Fruit fly (Drosophila melanogaster) whole organism, prepupa: Measurements from ENCODE around the gene CG1463.
A peak's percentile ranks its signal among the peaks of the same experiment; 100 is the strongest.

ENCODE experiments used
- Blimp-1 ChIP-seq: fragments of 200-800 bp; sonication (Bioruptor generic); optimal IDR thresholded peaks from 3 replicates; lab custom pipeline; 2017; ENCODE audit warnings: missing biosample characterization, missing genetic modification characterization, mild to moderate bottlenecking, moderate library complexity, missing genetic modification reagents
- CG10631 ChIP-seq: fragments of 200-800 bp; sonication (Bioruptor generic); optimal IDR thresholded peaks from 2 replicates; lab custom pipeline; 2016; ENCODE audit warnings: missing biosample characterization, missing genetic modification characterization
- CG11294 ChIP-seq: fragments of 200-800 bp; sonication (Bioruptor generic); IDR thresholded peaks from 2 replicates; pipeline ENCODE4 v1.3.6; 2022; ENCODE audit warnings: missing biosample characterization, missing genetic modification characterization
- CG11762 ChIP-seq: fragments of 200-800 bp; sonication (Bioruptor generic); optimal IDR thresholded peaks from 3 replicates; lab custom pipeline; 2016; ENCODE audit warnings: missing biosample characterization, missing genetic modification characterization; ENCODE audit not compliant: insufficient read depth
- CG11902 ChIP-seq: fragments of 200-800 bp; sonication (Bioruptor generic); optimal IDR thresholded peaks from 3 replicates; lab custom pipeline; 2016; ENCODE audit warnings: missing biosample characterization, missing genetic modification characterization
- CG15336 ChIP-seq: fragments of 200-800 bp; sonication (Bioruptor generic); IDR thresholded peaks from 2 replicates; pipeline ENCODE4 v1.3.6; 2022; ENCODE audit warnings: missing biosample characterization, missing genetic modification characterization
- CG16779 ChIP-seq: fragments of 200-800 bp; sonication (Bioruptor generic); optimal IDR thresholded peaks from 3 replicates; lab custom pipeline; 2017; ENCODE audit warnings: missing biosample characterization, mild to moderate bottlenecking, missing genetic modification characterization
- CG32006 ChIP-seq: fragments of 200-800 bp; sonication (Bioruptor generic); optimal IDR thresholded peaks from 3 replicates; lab custom pipeline; 2017; ENCODE audit warnings: missing biosample characterization, mild to moderate bottlenecking, missing genetic modification characterization
- CG34406 ChIP-seq: fragments of 200-800 bp; sonication (Bioruptor generic); optimal IDR thresholded peaks from 3 replicates; lab custom pipeline; 2016; ENCODE audit warnings: missing biosample characterization, missing genetic modification characterization
- CG3919 ChIP-seq: fragments of 200-800 bp; sonication (Bioruptor generic); optimal IDR thresholded peaks from 3 replicates; lab custom pipeline; 2016; ENCODE audit warnings: missing biosample characterization, missing genetic modification characterization
- CG4318 ChIP-seq: fragments of 200-800 bp; sonication (Bioruptor generic); optimal IDR thresholded peaks from 3 replicates; lab custom pipeline; 2017; ENCODE audit warnings: missing biosample characterization, mild to moderate bottlenecking, missing genetic modification characterization
- CG6163 ChIP-seq: fragments of 200-800 bp; sonication (Bioruptor generic); IDR thresholded peaks from 3 replicates; pipeline ENCODE4 v1.3.6; 2022; ENCODE audit warnings: missing biosample characterization, missing genetic modification characterization
- CG6792 ChIP-seq: fragments of 200-800 bp; sonication (Bioruptor generic); optimal IDR thresholded peaks from 3 replicates; lab custom pipeline; 2016; ENCODE audit warnings: missing biosample characterization, missing genetic modification characterization
- CG6808 ChIP-seq: fragments of 200-800 bp; sonication (Bioruptor generic); optimal IDR thresholded peaks from 3 replicates; lab custom pipeline; 2017; ENCODE audit warnings: missing biosample characterization, missing genetic modification characterization, mild to moderate bottlenecking, moderate library complexity, missing genetic modification reagents
- CG6854 ChIP-seq: fragments of 200-800 bp; sonication (Bioruptor generic); optimal IDR thresholded peaks from 2 replicates; lab custom pipeline; 2017; ENCODE audit warnings: missing biosample characterization, mild to moderate bottlenecking, missing genetic modification characterization
- CG8119 ChIP-seq: fragments of 200-800 bp; sonication (Bioruptor generic); IDR thresholded peaks from 3 replicates; pipeline ENCODE4 v1.3.6; 2022; ENCODE audit warnings: missing biosample characterization, missing genetic modification characterization
- CG8632 ChIP-seq: fragments of 200-800 bp; sonication (Bioruptor generic); optimal IDR thresholded peaks from 3 replicates; lab custom pipeline; 2016; ENCODE audit warnings: missing biosample characterization, missing genetic modification characterization
- CG9139 ChIP-seq: fragments of 200-800 bp; sonication (Bioruptor generic); optimal IDR thresholded peaks from 3 replicates; lab custom pipeline; 2017; ENCODE audit warnings: missing biosample characterization, mild to moderate bottlenecking, missing genetic modification characterization
- Ets21C ChIP-seq: fragments of 200-800 bp; sonication (Bioruptor generic); optimal IDR thresholded peaks from 3 replicates; lab custom pipeline; 2016; ENCODE audit warnings: missing biosample characterization, missing genetic modification characterization
- Hr38 ChIP-seq: sonication (Bioruptor generic); optimal IDR thresholded peaks from 2 replicates; lab custom pipeline; 2016; ENCODE audit warnings: missing biosample characterization, missing genetic modification characterization
- Hr4 ChIP-seq: fragments of 200-800 bp; sonication (Bioruptor generic); optimal IDR thresholded peaks from 3 replicates; lab custom pipeline; 2016; ENCODE audit warnings: missing biosample characterization, missing genetic modification characterization
- Lpt ChIP-seq: fragments of 200-800 bp; sonication (Bioruptor generic); optimal IDR thresholded peaks from 3 replicates; lab custom pipeline; 2016; ENCODE audit warnings: missing biosample characterization, missing genetic modification characterization
- OdsH ChIP-seq: fragments of 200-800 bp; sonication (Bioruptor generic); optimal IDR thresholded peaks from 3 replicates; lab custom pipeline; 2016; ENCODE audit warnings: missing biosample characterization, missing genetic modification characterization
- Sox102F ChIP-seq: fragments of 200-800 bp; sonication (Bioruptor generic); optimal IDR thresholded peaks from 2 replicates; lab custom pipeline; 2016; ENCODE audit warnings: missing biosample characterization, mild to moderate bottlenecking, missing genetic modification characterization
- Sox14 ChIP-seq: fragments of 200-800 bp; sonication (Bioruptor generic); optimal IDR thresholded peaks from 3 replicates; lab custom pipeline; 2016; ENCODE audit warnings: missing biosample characterization, missing genetic modification characterization
- Sox15 ChIP-seq: fragments of 200-800 bp; sonication (Bioruptor generic); optimal IDR thresholded peaks from 3 replicates; lab custom pipeline; 2016; ENCODE audit warnings: missing biosample characterization, missing genetic modification characterization
- achi ChIP-seq: fragments of 200-800 bp; sonication (Bioruptor generic); optimal IDR thresholded peaks from 3 replicates; lab custom pipeline; 2016; ENCODE audit warnings: missing biosample characterization, missing genetic modification characterization
- fd59A ChIP-seq: fragments of 200-800 bp; sonication (Bioruptor generic); optimal IDR thresholded peaks from 2 replicates; lab custom pipeline; 2017; ENCODE audit warnings: missing biosample characterization, mild to moderate bottlenecking, missing genetic modification characterization, missing genetic modification reagents
- fd85E ChIP-seq: fragments of 200-800 bp; sonication (Bioruptor generic); optimal IDR thresholded peaks from 3 replicates; lab custom pipeline; 2016; ENCODE audit warnings: missing biosample characterization, missing genetic modification characterization
- spab ChIP-seq: fragments of 200-800 bp; sonication (Bioruptor generic); optimal IDR thresholded peaks from 2 replicates; lab custom pipeline; 2017; ENCODE audit warnings: missing biosample characterization, mild to moderate bottlenecking, missing genetic modification characterization, missing genetic modification reagents
- ss ChIP-seq, 2 experiments: fragments of 200-800 bp; sonication (Bioruptor generic); optimal IDR thresholded peaks; 2 replicates in 1 of 2; 3 replicates in 1 of 2; lab custom pipeline; 2017 to 2018; ENCODE audit warnings: mild to moderate bottlenecking in 2 of 2, missing biosample characterization in 2 of 2, missing genetic modification characterization in 2 of 2, moderate library complexity in 1 of 2
- svp ChIP-seq: fragments of 200-800 bp; sonication (Bioruptor generic); peaks from one replicate; lab custom pipeline; 2016; ENCODE audit warnings: missing biosample characterization, missing genetic modification characterization
- topi ChIP-seq: fragments of 200-800 bp; sonication (Bioruptor generic); optimal IDR thresholded peaks from 3 replicates; lab custom pipeline; 2016; ENCODE audit warnings: missing biosample characterization, missing genetic modification characterization
- vri ChIP-seq: fragments of 200-800 bp; sonication (Bioruptor generic); optimal IDR thresholded peaks from 3 replicates; lab custom pipeline; 2016; ENCODE audit warnings: missing biosample characterization, mild to moderate bottlenecking, missing genetic modification characterization

Gene CG1463

dm6 chrX:12653574-12653973 lies 42.1 kb upstream of the CG1463 start, which contains the start of gene CkIalpha (continued):
- TF ChIP-seq fd59A (GFP tag; lab: Kevin White, UChicago): no peak
- TF ChIP-seq CG32006 (GFP tag; lab: Kevin White, UChicago): no peak
- TF ChIP-seq Blimp-1 (GFP tag; lab: Kevin White, UChicago): no peak
- no peak for TF ChIP-seq Sox102F (GFP tag; lab: Kevin White, UChicago)
- no peak for TF ChIP-seq CG6808 (GFP tag; lab: Kevin White, UChicago)
- no peak for TF ChIP-seq topi (GFP tag; lab: Kevin White, UChicago)
- TF ChIP-seq, all 60 proteins: peak for 15

DNA sequence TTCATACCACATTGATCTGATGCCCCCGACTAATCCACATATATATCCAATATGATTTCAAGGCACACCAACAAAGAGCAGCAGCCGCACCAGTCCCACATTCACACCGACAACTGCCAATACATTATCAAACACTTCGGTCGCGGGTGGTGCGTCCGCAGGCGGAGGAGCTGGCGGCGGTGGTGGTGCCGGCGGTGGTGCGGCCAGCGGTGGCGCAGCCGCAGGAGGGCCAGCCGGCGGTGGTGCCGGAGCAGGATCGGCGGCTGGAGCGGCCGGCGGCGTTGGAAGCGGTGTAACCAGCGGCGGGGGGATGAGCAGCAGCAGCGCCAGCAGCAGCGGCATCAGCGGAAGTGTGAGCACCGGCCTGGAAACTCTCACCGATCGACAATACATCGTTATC lies 40.1 kb upstream of the CG1463 start:
- TF ChIP-seq CG32006 (GFP tag; lab: Kevin White, UChicago) (no peak), CG6163 (GFP tag; lab: Robert Waterston, UW) (0 out of 3 replicates have a peak, but pooled peaks have one; percentile 11)
- TF ChIP-seq, all 60 proteins: peak for 1

dm6 chrX:12645361-12645760 lies 33.9 kb upstream of the CG1463 start:
- TF ChIP-seq CG6854 (GFP tag; lab: Kevin White, UChicago) (no peak), CG6163 (GFP tag; lab: Robert Waterston, UW) (no peak), fd85E (GFP tag; lab: Kevin White, UChicago) (no peak), Sox14 (GFP tag; lab: Kevin White, UChicago) (no peak), CG10631 (GFP tag; lab: Kevin White, UChicago) (no peak), OdsH (no peak), CG15336 (GFP tag; lab: Robert Waterston, UW) (no peak), CG16779 (tag; lab: Kevin White, UChicago) (no peak), Sox15 (GFP tag; lab: Kevin White, UChicago) (no peak), CG9139 (GFP tag; lab: Kevin White, UChicago) (no peak), svp (GFP tag; lab: Kevin White, UChicago) (no peak), CG11762 (no peak)

DNA sequence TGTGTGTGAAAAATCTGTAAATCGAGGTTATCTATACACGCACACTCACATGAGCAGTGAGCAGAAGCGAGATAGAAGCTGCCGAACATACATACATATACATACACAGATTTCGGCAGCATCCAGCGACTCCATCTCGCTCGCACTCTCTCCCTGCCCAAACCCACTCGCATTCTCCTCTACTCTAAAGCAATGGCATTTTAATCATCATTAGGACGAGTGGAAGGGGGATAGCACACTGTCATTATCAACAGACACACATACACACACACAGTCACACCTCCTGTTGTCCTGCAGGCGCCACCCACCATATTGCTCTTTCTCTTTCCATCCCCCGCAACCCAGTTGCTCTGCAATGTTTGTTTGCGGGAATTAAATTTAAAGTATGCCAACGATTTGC lies 22.5 kb upstream of the CG1463 start:
- TF ChIP-seq Lpt (no peak), CG4318 (GFP tag; lab: Kevin White, UChicago) (no peak), topi (GFP tag; lab: Kevin White, UChicago) (no peak), Hr4 (GFP tag; lab: Kevin White, UChicago) (no peak), Sox15 (GFP tag; lab: Kevin White, UChicago) (no peak), Hr38 (GFP tag; lab: Kevin White, UChicago) (no peak), Sox102F (GFP tag; lab: Kevin White, UChicago) (no peak), CG6854 (GFP tag; lab: Kevin White, UChicago) (no peak), Sox14 (GFP tag; lab: Kevin White, UChicago) (no peak), CG8119 (GFP tag; lab: Robert Waterston, UW) (no peak), achi (GFP tag; lab: Kevin White, UChicago) (no peak), CG32006 (GFP tag; lab: Kevin White, UChicago) (no peak), CG11294 (GFP tag; lab: Robert Waterston, UW) (no peak), CG6792 (no peak), CG3919 (GFP tag; lab: Kevin White, UChicago) (no peak), spab (GFP tag; lab: Kevin White, UChicago) (no peak)
- TF ChIP-seq, all 60 proteins: peak for 0

dm6 chrX:12633204-12633603 lies 21.7 kb upstream of the CG1463 start:
- TF ChIP-seq CG6163 (GFP tag; lab: Robert Waterston, UW): no peak
- no peak for TF ChIP-seq CG6792
- TF ChIP-seq vri: no peak
- no peak for TF ChIP-seq OdsH
- TF ChIP-seq Ets21C (GFP tag; lab: Kevin White, UChicago): no peak
- no peak for TF ChIP-seq topi (GFP tag; lab: Kevin White, UChicago)
- no peak for TF ChIP-seq CG10631 (GFP tag; lab: Kevin White, UChicago)
- TF ChIP-seq CG11902 (GFP tag; lab: Kevin White, UChicago): no peak
- TF ChIP-seq CG6854 (GFP tag; lab: Kevin White, UChicago): no peak

DNA sequence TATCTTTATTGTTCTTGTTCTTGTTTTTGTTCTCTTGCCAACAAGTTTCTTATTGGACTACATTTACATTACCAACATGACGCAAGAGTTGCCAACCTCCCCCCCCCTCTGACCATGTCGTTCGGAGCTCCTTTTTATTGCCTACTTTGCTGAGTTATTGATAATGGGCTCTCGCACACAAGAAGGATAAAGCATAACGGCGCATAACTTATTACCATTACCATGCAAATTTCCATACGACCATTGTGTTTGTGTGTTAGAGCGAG lies 20.6 kb upstream of the CG1463 start:
- TF ChIP-seq CG10631 (GFP tag; lab: Kevin White, UChicago) (no peak), CG34406 (GFP tag; lab: Kevin White, UChicago) (no peak), svp (GFP tag; lab: Kevin White, UChicago) (peak; percentile 52), ss (GFP tag; optimal IDR thresholded peaks at IDR 0.05; lab: Kevin White, UChicago) (no peak), vri (peak; percentile 60), CG8632 (no peak), OdsH (no peak)
